Worm (Caenorhabditis elegans) whole organism, early embryonic: ENCODE results near the gene fat-6.

Experiments
- B0310.2 ChIP-seq: sonication (generic microtip); optimal IDR thresholded peaks from 2 replicates; lab custom pipeline; 2016; ENCODE audit warnings: mild to moderate bottlenecking, missing genetic modification characterization, missing compliant biosample characterization
- F13C5.2 ChIP-seq: sonication (generic microtip); optimal IDR thresholded peaks from 2 replicates; lab custom pipeline; 2017; ENCODE audit warnings: mild to moderate bottlenecking, missing genetic modification characterization, inconsistent platforms, missing compliant biosample characterization
- aly-1 ChIP-seq: sonication (generic microtip); optimal IDR thresholded peaks from 2 replicates; lab custom pipeline; 2016; ENCODE audit warnings: missing genetic modification characterization, missing compliant biosample characterization
- ama-1 ChIP-seq: fragments of 150-350 bp; optimal IDR thresholded peaks from 2 replicates; lab custom pipeline; 2014
- ceh-13 ChIP-seq: fragments of 200-800 bp; sonication (Bioruptor generic); optimal IDR thresholded peaks from 2 replicates; lab custom pipeline; 2018; ENCODE audit warnings: mild to moderate bottlenecking, missing genetic modification characterization, missing compliant biosample characterization
- ceh-36 ChIP-seq: sonication (generic microtip); optimal IDR thresholded peaks from 2 replicates; lab custom pipeline; 2016; ENCODE audit warnings: missing genetic modification characterization, inconsistent platforms, missing compliant biosample characterization
- ets-7 ChIP-seq: sonication (generic microtip); optimal IDR thresholded peaks from 2 replicates; lab custom pipeline; 2016; ENCODE audit warnings: missing genotype, missing genetic modification characterization, missing compliant biosample characterization
- flt-1 ChIP-seq: fragments of 200-800 bp; sonication (Bioruptor generic); IDR thresholded peaks from 2 replicates; pipeline ENCODE4 v1.3.6; 2022; ENCODE audit warnings: missing genetic modification characterization, missing compliant biosample characterization
- hmbx-1 ChIP-seq: sonication (generic microtip); optimal IDR thresholded peaks from 2 replicates; lab custom pipeline; 2016; ENCODE audit warnings: mild to moderate bottlenecking, missing genetic modification characterization, missing compliant biosample characterization
- hmg-4 ChIP-seq: fragments of 200-800 bp; sonication (Bioruptor generic); optimal IDR thresholded peaks from 2 replicates; lab custom pipeline; 2018; ENCODE audit warnings: mild to moderate bottlenecking, missing genetic modification characterization, missing compliant biosample characterization
- hnd-1 ChIP-seq: sonication (generic microtip); optimal IDR thresholded peaks from 2 replicates; lab custom pipeline; 2016; ENCODE audit warnings: missing genetic modification characterization, missing compliant biosample characterization
- pes-1 ChIP-seq: fragments of 200-800 bp; sonication (Bioruptor generic); IDR thresholded peaks from 2 replicates; pipeline ENCODE4 v1.3.6; 2022; ENCODE audit warnings: missing genetic modification reagents, missing genetic modification characterization, missing compliant biosample characterization
- scrt-1 ChIP-seq: fragments of 200-800 bp; sonication (Bioruptor generic); IDR thresholded peaks from 2 replicates; pipeline ENCODE4 v1.3.6; 2022; ENCODE audit warnings: missing genetic modification characterization, missing compliant biosample characterization
- sea-1 ChIP-seq: fragments of 200-800 bp; sonication (Bioruptor generic); conservative IDR thresholded peaks from 2 replicates; pipeline ENCODE4 v1.3.6; 2022; ENCODE audit warnings: missing genetic modification characterization, missing compliant biosample characterization
- tbx-11 ChIP-seq: fragments of 200-800 bp; sonication (Bioruptor generic); IDR thresholded peaks from 2 replicates; pipeline ENCODE4 v1.3.6; 2022; ENCODE audit warnings: missing genetic modification characterization, missing compliant biosample characterization
- tbx-37 ChIP-seq: fragments of 200-800 bp; sonication (Bioruptor generic); conservative IDR thresholded peaks from 2 replicates; pipeline ENCODE4 v1.3.6; 2022; ENCODE audit warnings: missing genetic modification reagents, missing genetic modification characterization, missing compliant biosample characterization
- tra-4 ChIP-seq: sonication (generic microtip); optimal IDR thresholded peaks from 2 replicates; lab custom pipeline; 2017; ENCODE audit warnings: missing genetic modification characterization, missing compliant biosample characterization

The fat-6 gene

DNA sequence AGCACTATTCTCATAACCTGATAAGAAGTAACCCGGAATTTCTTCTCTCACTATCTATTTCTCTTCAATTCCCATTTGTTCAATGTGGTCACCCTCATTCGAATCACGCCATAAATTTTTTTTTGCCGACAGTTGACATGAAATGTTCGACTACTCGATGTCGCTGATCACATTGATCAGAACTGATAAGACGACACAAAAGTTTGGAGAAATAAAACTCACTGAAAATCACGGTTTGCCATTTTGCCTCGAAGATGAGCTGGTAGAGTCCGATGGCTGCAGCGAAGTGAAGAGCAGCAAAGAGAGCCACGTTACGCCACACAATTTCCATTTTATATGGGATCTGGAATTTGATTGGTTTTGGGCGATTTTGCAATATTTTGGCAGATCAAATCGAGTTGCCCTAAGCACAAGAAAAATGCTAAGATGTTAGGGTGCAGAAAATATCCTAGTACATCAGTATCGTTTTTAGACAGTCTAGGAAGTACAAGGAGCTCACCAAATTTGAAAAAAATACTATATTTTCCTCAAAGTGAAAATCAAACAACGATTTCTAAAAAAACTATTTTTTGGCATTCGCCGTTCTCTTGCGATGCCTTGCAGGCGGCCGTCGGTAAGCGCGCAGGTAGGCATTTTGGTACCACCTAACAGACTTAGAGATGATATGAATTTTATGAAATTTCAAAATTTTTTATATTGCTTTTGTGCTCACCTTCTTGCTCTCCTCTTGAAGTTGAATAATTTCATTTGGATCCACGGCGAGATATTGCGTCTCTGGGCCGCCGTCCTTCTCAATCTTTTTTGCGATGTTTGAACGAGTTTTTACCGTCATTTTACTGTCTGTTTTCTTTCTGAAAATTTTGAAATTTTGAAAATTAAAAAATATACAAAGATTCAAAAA is at the start of gene fat-6:
Gene fat-6 (minus strand): TSS at position 851 of the 901 bp plus-strand sequence.
- TF ChIP-seq hnd-1 (tag; lab: Kevin White, UChicago) (no peak), aly-1 (tag; lab: Kevin White, UChicago) (no peak), flt-1 (GFP tag; lab: Robert Waterston, UW) (no peak), pes-1 (GFP tag; lab: Robert Waterston, UW) (no peak), ceh-36 (tag; lab: Kevin White, UChicago) (no peak), ets-7 (tag; lab: Kevin White, UChicago) (no peak), hmg-4 (GFP tag; lab: Kevin White, UChicago) (no peak), tbx-37 (GFP tag; lab: Robert Waterston, UW) (no peak), ceh-13 (GFP tag; lab: Kevin White, UChicago) (no peak), hmbx-1 (no peak), sea-1 (no peak), scrt-1 (GFP tag; lab: Robert Waterston, UW) (no peak), B0310.2 (tag; lab: Kevin White, UChicago) (no peak), ama-1 (lab: Kevin White, UChicago) (no peak), tra-4 (no peak), F13C5.2 (tag; lab: Kevin White, UChicago) (no peak)

DNA sequence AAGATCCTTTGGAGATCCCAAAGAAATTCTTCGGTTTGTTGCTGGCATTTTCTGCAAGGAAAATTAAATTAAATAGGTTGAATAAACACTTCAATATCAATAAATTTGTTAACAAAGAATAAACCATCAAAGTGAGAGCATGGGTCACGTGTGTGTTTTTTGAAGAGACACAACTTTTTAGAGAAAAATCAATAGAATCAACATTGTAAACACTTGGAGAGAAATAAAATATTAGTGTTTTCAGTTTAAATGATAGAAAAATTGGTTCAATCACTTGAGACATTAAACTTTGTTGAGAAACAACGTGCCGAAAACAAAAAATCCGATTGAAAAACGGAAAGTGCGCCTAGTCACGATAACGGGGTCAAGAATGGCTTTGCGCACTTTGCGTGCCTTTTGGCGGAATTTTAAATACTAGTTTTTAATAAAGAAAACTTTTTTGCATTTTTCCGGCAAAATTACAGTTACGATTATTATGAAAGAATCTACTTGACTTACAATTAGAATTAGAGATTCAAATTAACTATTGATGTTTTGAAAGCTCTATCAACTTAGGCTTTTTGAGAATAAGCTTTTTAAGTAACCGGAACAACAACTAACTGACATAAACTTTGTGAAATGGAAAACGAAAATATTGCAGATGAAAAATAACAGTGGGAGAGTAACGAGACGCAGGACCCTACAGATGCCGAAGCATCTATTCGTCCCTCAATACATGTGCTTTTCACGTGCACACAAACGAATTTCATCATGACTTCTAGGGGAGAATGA is 46.2 kb upstream of the fat-6 start, which contains the start of gene ZK829.7:
Gene ZK829.7 (minus strand): TSS at position 51 of the 771 bp plus-strand sequence.
- TF ChIP-seq ceh-13 (GFP tag; lab: Kevin White, UChicago): no peak
- peak; percentile 42; the same call in 1 of the 2 replicates for TF ChIP-seq flt-1 (GFP tag; lab: Robert Waterston, UW)
- TF ChIP-seq tra-4: no peak
- no peak for TF ChIP-seq sea-1

DNA sequence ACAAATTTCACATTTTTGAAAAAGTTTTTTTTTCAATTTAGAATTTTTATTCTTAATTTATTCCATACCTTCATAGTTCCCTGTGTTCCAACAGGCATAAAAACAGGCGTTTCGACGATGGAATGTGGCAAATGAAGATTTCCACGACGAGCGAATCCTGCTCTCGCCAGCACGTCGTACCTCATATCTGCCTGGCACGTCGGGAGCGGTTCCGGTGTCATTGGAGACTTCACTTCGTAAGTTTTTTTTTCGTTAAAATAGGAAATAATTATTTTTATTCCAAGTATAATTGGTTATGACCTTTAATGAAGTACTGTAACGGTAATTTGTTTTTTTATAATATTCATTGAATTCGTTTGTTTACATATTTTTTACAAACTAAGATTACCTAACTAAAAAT is 44.1 kb upstream of the fat-6 start, which contains the start of gene tgt-1:
Gene tgt-1 (minus strand): TSS at position 232 of the 400 bp plus-strand sequence.
- TF ChIP-seq sea-1 (no peak), ceh-36 (tag; lab: Kevin White, UChicago) (no peak), ceh-13 (GFP tag; lab: Kevin White, UChicago) (no peak), hmg-4 (GFP tag; lab: Kevin White, UChicago) (no peak), F13C5.2 (tag; lab: Kevin White, UChicago) (no peak), hmbx-1 (no peak), flt-1 (GFP tag; lab: Robert Waterston, UW) (no peak), pes-1 (GFP tag; lab: Robert Waterston, UW) (no peak), B0310.2 (tag; lab: Kevin White, UChicago) (no peak), ama-1 (lab: Kevin White, UChicago) (no peak)

DNA sequence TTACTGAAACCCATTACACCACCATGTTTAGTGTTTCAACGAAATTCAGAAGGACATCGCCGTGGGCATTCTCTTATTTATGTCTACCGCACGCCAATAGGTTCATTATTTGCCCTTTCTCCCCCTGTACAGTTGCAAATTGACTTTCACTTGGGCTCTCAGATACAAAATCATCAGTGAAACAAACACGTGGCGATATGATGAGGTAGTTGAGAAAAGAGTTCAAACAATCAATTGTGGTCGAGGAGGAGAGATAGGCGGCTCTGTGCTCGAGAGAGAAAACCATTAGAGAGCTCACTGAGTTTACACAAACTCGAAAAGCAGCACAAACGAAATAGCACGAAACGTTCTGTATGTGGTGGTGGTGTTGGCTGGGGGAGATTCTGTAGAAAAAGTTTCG is 41.6 kb upstream of the fat-6 start:
- TF ChIP-seq hmbx-1: no peak
- TF ChIP-seq flt-1 (GFP tag; lab: Robert Waterston, UW): no peak
- no peak for TF ChIP-seq hmg-4 (GFP tag; lab: Kevin White, UChicago)
- TF ChIP-seq B0310.2 (tag; lab: Kevin White, UChicago): no peak
- TF ChIP-seq tbx-37 (GFP tag; lab: Robert Waterston, UW): no peak
- TF ChIP-seq tra-4: no peak
- no peak for TF ChIP-seq ama-1 (lab: Kevin White, UChicago)
- no peak for TF ChIP-seq aly-1 (tag; lab: Kevin White, UChicago)
- no peak for TF ChIP-seq sea-1
- no peak for TF ChIP-seq ceh-36 (tag; lab: Kevin White, UChicago)

DNA sequence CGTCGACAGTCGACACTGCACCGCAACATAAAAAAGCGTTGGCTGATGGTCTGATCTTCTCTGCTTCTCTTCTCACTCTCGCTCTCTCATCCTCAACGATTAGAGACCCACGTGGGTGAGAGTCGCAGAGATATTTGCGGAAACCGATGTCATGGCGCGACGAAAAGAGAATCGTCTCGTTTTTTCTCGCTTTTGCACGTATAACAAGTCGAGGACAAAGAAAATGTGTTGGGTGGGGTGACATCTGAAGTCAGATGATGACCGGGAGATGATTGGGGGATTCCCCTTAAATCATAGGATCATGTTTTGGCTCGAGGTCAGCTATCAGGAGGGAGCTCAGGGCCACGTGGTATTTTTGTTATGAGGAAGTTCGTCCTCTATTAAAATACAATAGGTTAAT is 40.9 kb upstream of the fat-6 start:
- no peak for TF ChIP-seq aly-1 (tag; lab: Kevin White, UChicago)
- no peak for TF ChIP-seq hnd-1 (tag; lab: Kevin White, UChicago)
- no peak for TF ChIP-seq ama-1 (lab: Kevin White, UChicago)
- no peak for TF ChIP-seq tbx-37 (GFP tag; lab: Robert Waterston, UW)
- no peak for TF ChIP-seq tbx-11 (GFP tag; lab: Robert Waterston, UW)
- TF ChIP-seq F13C5.2 (tag; lab: Kevin White, UChicago): no peak
- no peak for TF ChIP-seq ets-7 (tag; lab: Kevin White, UChicago)
- TF ChIP-seq flt-1 (GFP tag; lab: Robert Waterston, UW): no peak
- no peak for TF ChIP-seq sea-1

DNA sequence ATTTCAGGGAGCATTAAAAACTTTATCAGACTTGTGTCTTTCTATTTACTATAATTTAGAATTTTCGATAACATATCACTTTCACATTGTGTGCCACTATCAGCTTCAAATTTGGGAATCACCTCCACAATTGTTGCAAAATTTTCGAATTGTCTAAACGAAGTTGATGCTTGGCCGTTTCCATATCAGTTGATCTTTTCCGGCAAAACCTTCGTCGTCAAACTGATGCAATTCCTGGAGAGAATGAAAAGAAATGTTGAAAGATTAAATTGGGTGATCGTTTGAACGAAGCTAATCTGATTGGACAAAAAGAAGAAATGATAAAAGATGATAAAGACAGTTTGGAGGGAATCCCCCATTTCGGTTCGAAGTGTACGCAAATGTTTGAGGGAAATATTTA is 40.1 kb upstream of the fat-6 start:
- TF ChIP-seq hmg-4 (GFP tag; lab: Kevin White, UChicago): no peak
- no peak for TF ChIP-seq F13C5.2 (tag; lab: Kevin White, UChicago)

DNA sequence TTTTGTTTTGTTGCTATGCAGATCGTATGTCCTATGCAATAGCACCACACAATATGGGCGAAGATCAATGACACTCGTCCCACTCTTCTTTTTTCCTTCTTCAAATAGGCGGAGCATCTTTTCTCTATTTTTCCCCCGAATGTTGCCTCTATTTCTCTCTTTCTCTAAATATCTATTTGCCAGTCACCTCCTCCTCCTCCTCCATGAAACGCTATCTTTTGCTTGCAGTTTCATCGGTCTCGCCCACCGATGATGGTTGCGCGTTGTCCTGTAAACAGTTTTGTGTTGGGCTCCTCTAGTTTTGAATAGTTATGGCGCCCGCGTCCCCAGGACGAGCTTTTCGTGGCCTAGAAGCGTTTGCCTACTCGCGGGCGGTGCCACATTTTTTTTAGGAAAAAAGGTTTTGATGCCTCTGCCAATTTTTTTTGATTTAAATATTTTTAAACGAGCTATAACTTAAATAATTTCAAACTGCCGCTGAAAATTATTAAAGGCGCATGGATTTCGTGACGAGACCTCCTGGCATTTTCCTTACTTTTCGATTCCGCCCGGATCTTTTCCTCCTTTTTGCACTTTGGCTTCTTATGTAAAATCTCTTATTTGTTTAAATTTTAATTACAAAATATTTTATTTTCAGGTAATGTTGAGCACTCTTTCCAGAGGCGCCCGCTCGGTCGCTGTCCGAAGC is 37.3 kb upstream of the fat-6 start, which contains the start of gene gdh-1:
Gene gdh-1 (plus strand): TSS at position 638 of the 688 bp plus-strand sequence.
- TF ChIP-seq tra-4 (no peak), flt-1 (GFP tag; lab: Robert Waterston, UW) (no peak), sea-1 (no peak), pes-1 (GFP tag; lab: Robert Waterston, UW) (no peak), ceh-13 (GFP tag; lab: Kevin White, UChicago) (no peak), ceh-36 (tag; lab: Kevin White, UChicago) (no peak), ets-7 (tag; lab: Kevin White, UChicago) (no peak), F13C5.2 (tag; lab: Kevin White, UChicago) (no peak), hmbx-1 (no peak), scrt-1 (GFP tag; lab: Robert Waterston, UW) (no peak), aly-1 (tag; lab: Kevin White, UChicago) (no peak), hnd-1 (tag; lab: Kevin White, UChicago) (no peak), B0310.2 (tag; lab: Kevin White, UChicago) (no peak), tbx-37 (GFP tag; lab: Robert Waterston, UW) (no peak)
